Worm (Caenorhabditis elegans) whole organism, young adult: ENCODE results near the gene F49F1.2.

Experiments used
- ets-4 ChIP-seq: fragments of 200-800 bp; sonication (Bioruptor generic); optimal IDR thresholded peaks from 2 replicates; lab custom pipeline; 2018; ENCODE audit warnings: mild to moderate bottlenecking, missing genetic modification characterization, missing compliant biosample characterization
- pha-4 ChIP-seq: fragments of 150-350 bp; sonication (generic microtip); optimal IDR thresholded peaks from 2 replicates; lab custom pipeline; 2014; ENCODE audit warnings: missing biosample characterization, missing genetic modification reagents, missing genetic modification characterization
- snpc-4 ChIP-seq, 5 experiments: fragments of 150-350 bp in 1 of 5; sonication (generic microtip) in 4 of 5; optimal IDR thresholded peaks; 2 replicates each; lab custom pipeline; 2014 to 2018; ENCODE audit warnings: missing genetic modification characterization in 5 of 5, missing biosample characterization in 3 of 5, antibody characterized with exemption in 2 of 5, mild to moderate bottlenecking in 2 of 5, missing compliant biosample characterization in 2 of 5, missing genotype in 2 of 5, moderate library complexity in 2 of 5, missing genetic modification reagents in 1 of 5
- ztf-26 ChIP-seq: sonication (generic microtip); optimal IDR thresholded peaks from 2 replicates; lab custom pipeline; 2017; ENCODE audit warnings: missing genetic modification characterization, missing compliant biosample characterization

DNA sequence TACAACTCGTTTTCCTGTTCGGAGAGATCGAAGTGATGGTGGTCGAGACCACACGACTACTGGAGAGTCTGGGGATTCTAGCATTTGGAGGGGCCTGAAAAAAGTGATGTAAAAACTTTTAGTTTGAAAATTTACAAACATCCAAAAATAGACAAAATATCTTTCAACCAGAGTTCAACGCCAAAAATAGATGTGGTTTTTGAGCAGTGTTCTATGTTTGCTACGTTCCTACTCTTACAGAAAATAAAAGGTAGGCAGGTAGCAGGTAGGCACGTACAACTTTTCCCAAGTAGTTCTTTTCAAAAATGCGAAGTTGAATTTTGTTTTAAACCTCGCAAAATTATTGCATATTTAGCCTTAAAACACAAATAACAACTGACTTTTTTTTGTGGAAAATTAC is 3.4 kb upstream of the F49F1.2 start, which contains the start of gene F49F1.14:
- TF ChIP-seq ets-4 (GFP tag; lab: Kevin White, UChicago) (no peak), pha-4 (no peak), ztf-26 (tag; lab: Kevin White, UChicago) (no peak), snpc-4 (GFP tag; optimal IDR thresholded peaks at IDR 0.05; lab: Kevin White, UChicago) (no peak), snpc-4 (tag; optimal IDR thresholded peaks at IDR 0.05; lab: Kevin White, UChicago) (no peak)
